Fruit fly (Drosophila melanogaster) whole organism, embryonic: Measurements from ENCODE around the gene Adsl.

ENCODE experiments used
- Adf1 ChIP-seq: fragments of 200-800 bp; sonication (Bioruptor generic); IDR thresholded peaks from 2 replicates; pipeline ENCODE4 v1.3.6; 2022; ENCODE audit warnings: missing biosample characterization, missing genetic modification characterization
- Bdp1 ChIP-seq: fragments of 200-800 bp; sonication (Bioruptor generic); optimal IDR thresholded peaks from 3 replicates; lab custom pipeline; 2016; ENCODE audit warnings: missing biosample characterization, missing genetic modification characterization
- CG10321 ChIP-seq: fragments of 200-800 bp; sonication (Bioruptor generic); IDR thresholded peaks from 2 replicates; pipeline ENCODE4 v1.3.6; 2022; ENCODE audit warnings: missing biosample characterization, missing genetic modification characterization
- CG10543 ChIP-seq: fragments of 200-800 bp; sonication (Bioruptor generic); optimal IDR thresholded peaks from 3 replicates; lab custom pipeline; 2017; ENCODE audit warnings: missing biosample characterization, mild to moderate bottlenecking, missing genetic modification characterization, moderate library complexity
- CG12744 ChIP-seq: fragments of 200-800 bp; sonication (Bioruptor generic); optimal IDR thresholded peaks from 2 replicates; lab custom pipeline; 2016; ENCODE audit warnings: missing biosample characterization, missing genetic modification characterization
- CG12769 ChIP-seq: fragments of 200-800 bp; sonication (Bioruptor generic); optimal IDR thresholded peaks from 2 replicates; lab custom pipeline; 2019; ENCODE audit warnings: missing biosample characterization, mild to moderate bottlenecking, missing genetic modification characterization, moderate library complexity
- CG14860 ChIP-seq: fragments of 200-800 bp; sonication (Bioruptor generic); IDR thresholded peaks from 3 replicates; pipeline ENCODE4 v1.3.6; 2022; ENCODE audit warnings: missing biosample characterization, missing genetic modification characterization; ENCODE audit not compliant: partially characterized antibody
- CG1647 ChIP-seq: fragments of 200-800 bp; sonication (Bioruptor generic); optimal IDR thresholded peaks from 3 replicates; lab custom pipeline; 2016; ENCODE audit warnings: missing biosample characterization, missing genetic modification characterization
- CG18011 ChIP-seq: fragments of 200-800 bp; sonication (Bioruptor generic); optimal IDR thresholded peaks from 2 replicates; lab custom pipeline; 2017; ENCODE audit warnings: missing biosample characterization, missing genetic modification characterization, mild to moderate bottlenecking, moderate library complexity, missing genotype
- CG18262 ChIP-seq: fragments of 200-800 bp; optimal IDR thresholded peaks from 3 replicates; lab custom pipeline; 2019; ENCODE audit warnings: missing biosample characterization, mild to moderate bottlenecking, missing genetic modification characterization, moderate library complexity
- CG31224 ChIP-seq: fragments of 200-800 bp; sonication (Bioruptor generic); IDR thresholded peaks from 2 replicates; pipeline ENCODE4 v1.3.6; 2022; ENCODE audit warnings: missing biosample characterization, missing genetic modification characterization
- CG34422 ChIP-seq: fragments of 200-800 bp; sonication (Bioruptor generic); IDR thresholded peaks from 3 replicates; pipeline ENCODE4 v1.3.6; 2022; ENCODE audit warnings: missing biosample characterization, missing genetic modification characterization
- CG6175 ChIP-seq: fragments of 200-800 bp; sonication (Bioruptor generic); IDR thresholded peaks from 3 replicates; pipeline ENCODE4 v1.3.6; 2022; ENCODE audit warnings: missing biosample characterization, missing genetic modification characterization
- CG7357 ChIP-seq: fragments of 200-800 bp; sonication (Bioruptor generic); IDR thresholded peaks from 3 replicates; pipeline ENCODE4 v1.3.6; 2022; ENCODE audit warnings: missing biosample characterization, missing genetic modification characterization
- CG7372 ChIP-seq: fragments of 200-800 bp; sonication (Bioruptor generic); IDR thresholded peaks from 2 replicates; pipeline ENCODE4 v1.3.6; 2022; ENCODE audit warnings: missing biosample characterization, missing genetic modification characterization
- CG8089 ChIP-seq: fragments of 200-800 bp; sonication (Bioruptor generic); optimal IDR thresholded peaks from 3 replicates; lab custom pipeline; 2016; ENCODE audit warnings: missing biosample characterization, missing genetic modification characterization
- CG9932 ChIP-seq: fragments of 200-800 bp; sonication (Bioruptor generic); IDR thresholded peaks from 2 replicates; pipeline ENCODE4 v1.3.6; 2022; ENCODE audit warnings: missing biosample characterization, missing genetic modification characterization
- Doc3 ChIP-seq: fragments of 200-800 bp; sonication (Bioruptor generic); IDR thresholded peaks from 3 replicates; pipeline ENCODE4 v1.3.6; 2022; ENCODE audit warnings: missing biosample characterization, missing genetic modification characterization; ENCODE audit not compliant: partially characterized antibody
- Ets65A ChIP-seq: fragments of 200-800 bp; sonication (Bioruptor generic); peaks from one replicate; lab custom pipeline; 2016; ENCODE audit warnings: missing biosample characterization, missing genetic modification characterization
- Ets97D ChIP-seq: fragments of 200-800 bp; sonication (Bioruptor generic); optimal IDR thresholded peaks from 3 replicates; lab custom pipeline; 2016; ENCODE audit warnings: missing biosample characterization, missing genetic modification characterization
- Med ChIP-seq: fragments of 200-800 bp; sonication (Bioruptor generic); peaks from one replicate; lab custom pipeline; 2016; ENCODE audit warnings: missing biosample characterization, missing genetic modification characterization, mild to moderate bottlenecking, inconsistent platforms, moderate library complexity
- NfI ChIP-seq: fragments of 200-800 bp; sonication (Bioruptor generic); optimal IDR thresholded peaks from 3 replicates; lab custom pipeline; 2018; ENCODE audit warnings: missing biosample characterization, mild to moderate bottlenecking, missing genetic modification characterization, moderate library complexity
- Opbp ChIP-seq: fragments of 200-800 bp; sonication (Bioruptor generic); IDR thresholded peaks from 3 replicates; pipeline ENCODE4 v1.3.6; 2022; ENCODE audit warnings: missing biosample characterization, missing genetic modification characterization; ENCODE audit not compliant: partially characterized antibody
- Sox102F ChIP-seq: fragments of 200-800 bp; sonication (Bioruptor generic); optimal IDR thresholded peaks from 2 replicates; lab custom pipeline; 2018; ENCODE audit warnings: missing biosample characterization, mild to moderate bottlenecking, missing genetic modification characterization, moderate library complexity
- ash1 ChIP-seq: fragments of 200-800 bp; sonication (Bioruptor generic); optimal IDR thresholded peaks from 2 replicates; lab custom pipeline; 2018; ENCODE audit warnings: missing biosample characterization, mild to moderate bottlenecking, missing genetic modification characterization
- bbx ChIP-seq: fragments of 200-800 bp; sonication (Bioruptor generic); IDR thresholded peaks from 2 replicates; pipeline ENCODE4 v1.3.6; 2022; ENCODE audit warnings: missing biosample characterization, missing genetic modification characterization; ENCODE audit not compliant: partially characterized antibody
- cas ChIP-seq: fragments of 200-800 bp; sonication (Bioruptor generic); IDR thresholded peaks from 2 replicates; pipeline ENCODE4 v1.3.6; 2022; ENCODE audit warnings: missing biosample characterization, missing genetic modification characterization
- chinmo ChIP-seq: fragments of 200-800 bp; sonication (Bioruptor generic); IDR thresholded peaks from 4 replicates; pipeline ENCODE4 v1.3.6; 2022; ENCODE audit warnings: missing biosample characterization, missing genetic modification characterization; ENCODE audit not compliant: partially characterized antibody
- ci ChIP-seq: fragments of 200-800 bp; sonication (Bioruptor generic); IDR thresholded peaks from 3 replicates; pipeline ENCODE4 v1.3.6; 2022; ENCODE audit warnings: missing biosample characterization, missing genetic modification characterization
- croc ChIP-seq: fragments of 200-800 bp; sonication (Bioruptor generic); conservative IDR thresholded peaks from 3 replicates; pipeline ENCODE4 v1.3.6; 2022; ENCODE audit warnings: missing biosample characterization, missing genetic modification characterization
- crol ChIP-seq: fragments of 200-800 bp; sonication (Bioruptor generic); IDR thresholded peaks from 2 replicates; pipeline ENCODE4 v1.3.6; 2022; ENCODE audit warnings: missing biosample characterization, missing genetic modification characterization
- dmrt99B ChIP-seq: fragments of 200-800 bp; sonication (Bioruptor generic); optimal IDR thresholded peaks from 2 replicates; lab custom pipeline; 2018; ENCODE audit warnings: missing biosample characterization, mild to moderate bottlenecking, missing genetic modification characterization, moderate library complexity
- grau ChIP-seq: fragments of 200-800 bp; optimal IDR thresholded peaks from 3 replicates; lab custom pipeline; 2019; ENCODE audit warnings: missing biosample characterization, mild to moderate bottlenecking, missing genetic modification characterization, moderate library complexity
- inv ChIP-seq: fragments of 200-800 bp; sonication (Bioruptor generic); IDR thresholded peaks from 2 replicates; pipeline ENCODE4 v1.3.6; 2022; ENCODE audit warnings: missing biosample characterization, missing genetic modification characterization; ENCODE audit not compliant: partially characterized antibody
- ken ChIP-seq: fragments of 200-800 bp; sonication (Bioruptor generic); IDR thresholded peaks from 3 replicates; pipeline ENCODE4 v1.3.6; 2022; ENCODE audit warnings: missing biosample characterization, missing genetic modification characterization
- scrt ChIP-seq: fragments of 200-800 bp; sonication (Bioruptor generic); optimal IDR thresholded peaks from 2 replicates; lab custom pipeline; 2018; ENCODE audit warnings: missing biosample characterization, mild to moderate bottlenecking, missing genetic modification characterization, moderate library complexity
- sd ChIP-seq: fragments of 200-800 bp; sonication (Bioruptor generic); optimal IDR thresholded peaks from 3 replicates; lab custom pipeline; 2018; ENCODE audit warnings: missing biosample characterization, mild to moderate bottlenecking, missing genetic modification characterization, moderate library complexity
- sim ChIP-seq: fragments of 200-800 bp; sonication (Bioruptor generic); IDR thresholded peaks from 2 replicates; pipeline ENCODE4 v1.3.6; 2022; ENCODE audit warnings: missing biosample characterization, missing genetic modification characterization
- so ChIP-seq: fragments of 200-800 bp; sonication (Bioruptor generic); IDR thresholded peaks from 3 replicates; pipeline ENCODE4 v1.3.6; 2022; ENCODE audit warnings: missing biosample characterization, missing genetic modification characterization
- sr ChIP-seq: fragments of 200-800 bp; sonication (Bioruptor generic); IDR thresholded peaks from 3 replicates; pipeline ENCODE4 v1.3.6; 2022; ENCODE audit warnings: missing biosample characterization, missing genetic modification characterization
- ssp ChIP-seq: fragments of 200-800 bp; sonication (Bioruptor generic); IDR thresholded peaks from 2 replicates; pipeline ENCODE4 v1.3.6; 2022; ENCODE audit warnings: missing biosample characterization, missing genetic modification characterization
- stc ChIP-seq: fragments of 200-800 bp; sonication (Bioruptor generic); IDR thresholded peaks from 2 replicates; pipeline ENCODE4 v1.3.6; 2022; ENCODE audit warnings: missing biosample characterization, missing genetic modification characterization
- twi ChIP-seq: fragments of 200-800 bp; optimal IDR thresholded peaks from 2 replicates; lab custom pipeline; 2019; ENCODE audit warnings: missing biosample characterization, mild to moderate bottlenecking, missing genetic modification characterization, moderate library complexity
- yki ChIP-seq: fragments of >200 bp; optimal IDR thresholded peaks from 3 replicates; lab custom pipeline; 2018
- z ChIP-seq: fragments of 200-800 bp; sonication (Bioruptor generic); IDR thresholded peaks from 3 replicates; pipeline ENCODE4 v1.3.6; 2022; ENCODE audit warnings: missing biosample characterization, missing genetic modification characterization

Adsl gene

dm6 chr3R:17067721-17068120 lies 46.8 kb upstream of the Adsl start (continued):
- TF ChIP-seq sd (tag; lab: Kevin White, UChicago), result peak; percentile 79

dm6 chr3R:17066828-17067430 lies 46.0 kb upstream of the Adsl start:
- no peak for TF ChIP-seq Ets97D (GFP tag; lab: Kevin White, UChicago)
- 0 out of 2 replicates have a peak, but pooled peaks have one; percentile 11 for TF ChIP-seq ssp (GFP tag; lab: Robert Waterston, UW)
- no peak for TF ChIP-seq croc (GFP tag; lab: Robert Waterston, UW)
- TF ChIP-seq bbx (GFP tag; lab: Robert Waterston, UW), result peak; percentile 15; the same call in 1 of the 2 replicates
- 0 out of 4 replicates have a peak, but pooled peaks have one; percentile 52 for TF ChIP-seq chinmo (GFP tag; lab: Robert Waterston, UW)
- TF ChIP-seq CG31224 (GFP tag; lab: Robert Waterston, UW), result 0 out of 2 replicates have a peak, but pooled peaks have one; percentile 4
- TF ChIP-seq scrt, result no peak
- no peak for TF ChIP-seq inv (GFP tag; lab: Robert Waterston, UW)
- TF ChIP-seq CG7357 (GFP tag; lab: Robert Waterston, UW), result no peak
- TF ChIP-seq Doc3 (GFP tag; lab: Robert Waterston, UW), result no peak
- TF ChIP-seq Adf1 (GFP tag; lab: Robert Waterston, UW), result peak; percentile 34; the same call in 1 of the 2 replicates
- no peak for TF ChIP-seq cas
- TF ChIP-seq yki (lab: Kevin White, UChicago), result no peak
- TF ChIP-seq so (GFP tag; lab: Robert Waterston, UW), result 0 out of 3 replicates have a peak, but pooled peaks have one; percentile 23
- TF ChIP-seq crol (GFP tag; lab: Robert Waterston, UW), result peak; percentile 53
- TF ChIP-seq CG10321 (GFP tag; lab: Robert Waterston, UW), result no peak
- 0 out of 3 replicates have a peak, but pooled peaks have one; percentile 18 for TF ChIP-seq CG34422 (GFP tag; lab: Robert Waterston, UW)
- no peak for TF ChIP-seq CG1647 (GFP tag; lab: Kevin White, UChicago)
- peak; percentile 85 for TF ChIP-seq Med (GFP tag; lab: Kevin White, UChicago)
- TF ChIP-seq CG9932 (GFP tag; lab: Robert Waterston, UW), result peak; percentile 26; the same call in 1 of the 2 replicates
- peak; percentile 37; the same call in 1 of the 3 replicates for TF ChIP-seq z (GFP tag; lab: Robert Waterston, UW)
- TF ChIP-seq ken (GFP tag; lab: Robert Waterston, UW), result no peak
- 0 out of 2 replicates have a peak, but pooled peaks have one; percentile 5 for TF ChIP-seq sim (GFP tag; lab: Robert Waterston, UW)
- TF ChIP-seq stc (GFP tag; lab: Robert Waterston, UW), result 0 out of 2 replicates have a peak, but pooled peaks have one; percentile 14
- TF ChIP-seq sr, result peak; percentile 73; the same call in 2 of the 3 replicates
- peak; percentile 46 for TF ChIP-seq CG10543 (GFP tag; lab: Kevin White, UChicago)
- TF ChIP-seq CG12769, result peak; percentile 89
- TF ChIP-seq CG8089 (GFP tag; lab: Kevin White, UChicago), result no peak
- TF ChIP-seq CG7372 (GFP tag; lab: Robert Waterston, UW), result peak; percentile 81; the same call in 1 of the 2 replicates
- TF ChIP-seq CG12744, result no peak
- peak; percentile 57 for TF ChIP-seq Ets65A (GFP tag; lab: Kevin White, UChicago)
- TF ChIP-seq Bdp1 (GFP tag; lab: Kevin White, UChicago), result no peak
- TF ChIP-seq Sox102F (GFP tag; lab: Kevin White, UChicago), result no peak
- 0 out of 3 replicates have a peak, but pooled peaks have one; percentile 44 for TF ChIP-seq CG6175 (GFP tag; lab: Robert Waterston, UW)
- no peak for TF ChIP-seq NfI (GFP tag; lab: Kevin White, UChicago)
- TF ChIP-seq sd (tag; lab: Kevin White, UChicago), result peak; percentile 79

dm6 chr3R:17066077-17066476 lies 45.2 kb upstream of the Adsl start:
- TF ChIP-seq Med (GFP tag; lab: Kevin White, UChicago), result peak; percentile 29
- TF ChIP-seq dmrt99B (tag; lab: Kevin White, UChicago), result no peak
- no peak for TF ChIP-seq ken (GFP tag; lab: Robert Waterston, UW)
- no peak for TF ChIP-seq CG14860 (GFP tag; lab: Robert Waterston, UW)
- peak; percentile 67 for TF ChIP-seq twi (tag; lab: Kevin White, UChicago)
- no peak for TF ChIP-seq CG18262 (tag; lab: Kevin White, UChicago)
- TF ChIP-seq ash1, result no peak
- TF ChIP-seq ci (GFP tag; lab: Robert Waterston, UW), result 0 out of 3 replicates have a peak, but pooled peaks have one; percentile 38
- TF ChIP-seq Opbp, result no peak
- no peak for TF ChIP-seq CG18011 (GFP tag; lab: Kevin White, UChicago)
- peak; percentile 60 for TF ChIP-seq CG12769
- no peak for TF ChIP-seq grau (tag; lab: Kevin White, UChicago)
- TF ChIP-seq sr, result peak; percentile 63; the same call in 2 of the 3 replicates
